Worm (Caenorhabditis elegans) whole organism, L3 larva: ENCODE data around the gene popl-1.

Experiments
- ZK546.5 ChIP-seq: sonication (generic microtip); optimal IDR thresholded peaks from 2 replicates; lab custom pipeline; 2017; ENCODE audit warnings: missing biosample characterization, missing genetic modification characterization
- aly-2 ChIP-seq: fragments of 150-350 bp; optimal IDR thresholded peaks from 2 replicates; lab custom pipeline; 2014; ENCODE audit warnings: missing biosample characterization, missing genetic modification characterization
- ama-1 ChIP-seq: fragments of 150-350 bp; optimal IDR thresholded peaks from 2 replicates; lab custom pipeline; 2018
- ceh-16 ChIP-seq: sonication (generic microtip); optimal IDR thresholded peaks from 2 replicates; lab custom pipeline; 2017; ENCODE audit warnings: missing biosample characterization, missing genetic modification characterization
- ceh-28 ChIP-seq: fragments of 150-350 bp; optimal IDR thresholded peaks from 2 replicates; lab custom pipeline; 2014; ENCODE audit warnings: missing biosample characterization, missing genetic modification reagents, missing genetic modification characterization
- ceh-82 ChIP-seq: fragments of 150-350 bp; optimal IDR thresholded peaks from 2 replicates; lab custom pipeline; 2014; ENCODE audit warnings: missing biosample characterization, missing genetic modification characterization
- daf-12 ChIP-seq: fragments of 150-350 bp; optimal IDR thresholded peaks from 2 replicates; lab custom pipeline; 2014; ENCODE audit warnings: missing biosample characterization, missing genetic modification reagents, missing genetic modification characterization
- egl-27 ChIP-seq: sonication (generic microtip); optimal IDR thresholded peaks from 4 replicates; lab custom pipeline; 2017; ENCODE audit warnings: missing biosample characterization, missing genetic modification reagents, missing genetic modification characterization
- egl-5 ChIP-seq: fragments of 150-350 bp; optimal IDR thresholded peaks from 2 replicates; lab custom pipeline; 2017; ENCODE audit warnings: missing biosample characterization, missing genetic modification reagents, missing genetic modification characterization, inconsistent platforms
- elt-1 ChIP-seq: fragments of 150-350 bp; optimal IDR thresholded peaks from 2 replicates; lab custom pipeline; 2014; ENCODE audit warnings: missing biosample characterization, missing genetic modification characterization
- elt-2 ChIP-seq: sonication (generic microtip); optimal IDR thresholded peaks from 2 replicates; lab custom pipeline; 2016; ENCODE audit warnings: missing genetic modification reagents, mild to moderate bottlenecking, missing genetic modification characterization, missing compliant biosample characterization
- elt-3 ChIP-seq, 3 experiments: fragments of 150-350 bp in 1 of 3; sonication (generic microtip) in 2 of 3; optimal IDR thresholded peaks; 2 replicates in 2 of 3; 4 replicates in 1 of 3; lab custom pipeline; 2014 to 2017; ENCODE audit warnings: missing biosample characterization in 3 of 3, missing genetic modification characterization in 3 of 3
- eor-1 ChIP-seq, 2 experiments: fragments of 150-350 bp; optimal IDR thresholded peaks; 2 replicates each; lab custom pipeline; 2014 to 2018; ENCODE audit warnings: missing biosample characterization in 2 of 2, missing genetic modification characterization in 2 of 2
- fkh-10 ChIP-seq: sonication (generic microtip); optimal IDR thresholded peaks from 2 replicates; lab custom pipeline; 2017; ENCODE audit warnings: missing biosample characterization, missing genetic modification reagents, missing genetic modification characterization
- fkh-2 ChIP-seq: fragments of 150-350 bp; optimal IDR thresholded peaks from 2 replicates; lab custom pipeline; 2014; ENCODE audit warnings: missing biosample characterization, missing genetic modification reagents, missing genetic modification characterization
- fos-1 ChIP-seq: fragments of 150-350 bp; optimal IDR thresholded peaks from 2 replicates; lab custom pipeline; 2014; ENCODE audit warnings: missing biosample characterization, missing genetic modification characterization
- hmg-11 ChIP-seq: sonication (generic microtip); optimal IDR thresholded peaks from 2 replicates; lab custom pipeline; 2016; ENCODE audit warnings: missing genetic modification characterization, missing compliant biosample characterization
- lin-15B ChIP-seq: fragments of 150-350 bp; optimal IDR thresholded peaks from 2 replicates; lab custom pipeline; 2014; ENCODE audit warnings: missing biosample characterization, missing genetic modification characterization
- lin-39 ChIP-seq: fragments of 150-350 bp; optimal IDR thresholded peaks from 2 replicates; lab custom pipeline; 2018; ENCODE audit warnings: missing biosample characterization, missing genetic modification reagents, missing genetic modification characterization
- lsy-12 ChIP-seq: sonication (generic microtip); optimal IDR thresholded peaks from 2 replicates; lab custom pipeline; 2016; ENCODE audit warnings: mild to moderate bottlenecking, missing genetic modification characterization, missing compliant biosample characterization
- mdl-1 ChIP-seq: fragments of 150-350 bp; optimal IDR thresholded peaks from 2 replicates; lab custom pipeline; 2014; ENCODE audit warnings: missing biosample characterization, missing genetic modification characterization
- mml-1 ChIP-seq: fragments of 150-350 bp; sonication (generic microtip); optimal IDR thresholded peaks from 3 replicates; lab custom pipeline; 2014; ENCODE audit warnings: missing biosample characterization, missing genetic modification characterization
- nfya-1 ChIP-seq: sonication (generic microtip); optimal IDR thresholded peaks from 2 replicates; lab custom pipeline; 2017; ENCODE audit warnings: missing genetic modification characterization, mild to moderate bottlenecking, missing compliant biosample characterization, antibody characterized with exemption, moderate library complexity; ENCODE audit not compliant: insufficient read depth
- nhr-23 ChIP-seq: fragments of 150-350 bp; optimal IDR thresholded peaks from 2 replicates; lab custom pipeline; 2014; ENCODE audit warnings: missing biosample characterization, missing genetic modification reagents, missing genetic modification characterization
- nhr-237 ChIP-seq: fragments of 150-350 bp; optimal IDR thresholded peaks from 2 replicates; lab custom pipeline; 2014; ENCODE audit warnings: missing biosample characterization, missing genetic modification characterization
- nhr-25 ChIP-seq: sonication (generic microtip); optimal IDR thresholded peaks from 2 replicates; lab custom pipeline; 2017; ENCODE audit warnings: missing biosample characterization, missing genetic modification characterization
- nhr-43 ChIP-seq: sonication (generic microtip); optimal IDR thresholded peaks from 2 replicates; lab custom pipeline; 2016; ENCODE audit warnings: mild to moderate bottlenecking, missing genetic modification characterization, missing compliant biosample characterization; ENCODE audit not compliant: poor library complexity, severe bottlenecking
- nhr-76 ChIP-seq: fragments of 150-350 bp; sonication (generic microtip); optimal IDR thresholded peaks from 5 replicates; lab custom pipeline; 2014; ENCODE audit warnings: missing biosample characterization, missing genetic modification characterization
- nhr-77 ChIP-seq: fragments of 150-350 bp; optimal IDR thresholded peaks from 2 replicates; lab custom pipeline; 2014; ENCODE audit warnings: missing biosample characterization, missing genetic modification characterization
- pha-4 ChIP-seq: fragments of 150-350 bp; optimal IDR thresholded peaks from 2 replicates; lab custom pipeline; 2014; ENCODE audit warnings: missing biosample characterization, missing genetic modification reagents, missing genetic modification characterization
- pqm-1 ChIP-seq: fragments of 150-350 bp; optimal IDR thresholded peaks from 2 replicates; lab custom pipeline; 2017; ENCODE audit warnings: missing biosample characterization, missing genetic modification characterization, inconsistent platforms
- skn-1 ChIP-seq: fragments of 150-350 bp; optimal IDR thresholded peaks from 2 replicates; lab custom pipeline; 2014; ENCODE audit warnings: missing biosample characterization, missing genetic modification characterization
- snpc-4 ChIP-seq: fragments of 150-350 bp; optimal IDR thresholded peaks from 2 replicates; lab custom pipeline; 2014; ENCODE audit warnings: missing biosample characterization, missing genetic modification characterization
- tbx-2 ChIP-seq: sonication (generic microtip); optimal IDR thresholded peaks from 2 replicates; lab custom pipeline; 2016; ENCODE audit warnings: mild to moderate bottlenecking, missing genetic modification characterization, missing compliant biosample characterization
- unc-62 ChIP-seq: fragments of 150-350 bp; sonication (generic microtip); optimal IDR thresholded peaks from 4 replicates; lab custom pipeline; 2014; ENCODE audit warnings: missing biosample characterization, missing genetic modification reagents, missing genetic modification characterization
- zag-1 ChIP-seq: fragments of 150-350 bp; optimal IDR thresholded peaks from 2 replicates; lab custom pipeline; 2014; ENCODE audit warnings: missing biosample characterization, missing genetic modification characterization
- ztf-11 ChIP-seq: fragments of 150-350 bp; optimal IDR thresholded peaks from 2 replicates; lab custom pipeline; 2014; ENCODE audit warnings: missing biosample characterization, missing genetic modification characterization

popl-1 gene

DNA sequence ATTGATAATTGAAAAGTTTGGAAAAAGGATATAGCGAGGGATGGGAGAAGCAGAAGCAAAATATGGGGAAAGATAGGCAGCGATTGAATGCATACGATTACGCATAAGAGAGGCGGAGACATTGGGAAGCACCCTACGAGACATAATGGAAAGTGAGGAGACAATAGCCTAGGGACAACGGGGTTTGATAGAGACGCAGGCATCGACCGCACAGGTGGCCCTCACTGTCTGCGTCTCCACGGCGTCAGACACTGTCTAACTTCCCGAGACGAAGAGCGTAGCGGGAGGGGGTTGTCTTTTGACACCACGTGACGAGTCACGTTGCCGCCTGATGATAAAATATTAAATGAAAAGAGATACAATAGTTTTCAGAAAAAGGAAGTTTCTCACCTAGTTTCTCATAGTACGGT is 9.7 kb downstream of the popl-1 start (continued):
- TF ChIP-seq skn-1 (tag; lab: Kevin White, UChicago) = peak; percentile 76
- TF ChIP-seq ceh-28 = peak; percentile 68
- TF ChIP-seq nhr-77 (tag; lab: Kevin White, UChicago) = peak; percentile 30
- TF ChIP-seq daf-12 (tag; lab: Kevin White, UChicago) = no peak
- TF ChIP-seq nhr-237 (tag; lab: Kevin White, UChicago) = no peak
- TF ChIP-seq nhr-43 = peak; percentile 96
- peak; percentile 75 for TF ChIP-seq ama-1 (lab: Kevin White, UChicago)
- TF ChIP-seq snpc-4 = peak; percentile 35
- TF ChIP-seq pqm-1 (tag; lab: Kevin White, UChicago) = peak; percentile 67
- TF ChIP-seq nhr-23 (tag; lab: Kevin White, UChicago) = peak; percentile 97
- peak; percentile 63 for TF ChIP-seq egl-27
- peak; percentile 79 for TF ChIP-seq tbx-2
- TF ChIP-seq mml-1 (tag; lab: Kevin White, UChicago) = no peak
- peak; percentile 88 for TF ChIP-seq lsy-12 (tag; lab: Kevin White, UChicago)
- TF ChIP-seq fkh-2 (tag; lab: Kevin White, UChicago) = no peak
- TF ChIP-seq ZK546.5 = no peak
- TF ChIP-seq zag-1 = no peak
- TF ChIP-seq ztf-11 (tag; lab: Kevin White, UChicago) = no peak
- TF ChIP-seq nhr-25 (tag; lab: Kevin White, UChicago) = peak; percentile 92
- TF ChIP-seq, all 47 proteins: peak for 27

DNA sequence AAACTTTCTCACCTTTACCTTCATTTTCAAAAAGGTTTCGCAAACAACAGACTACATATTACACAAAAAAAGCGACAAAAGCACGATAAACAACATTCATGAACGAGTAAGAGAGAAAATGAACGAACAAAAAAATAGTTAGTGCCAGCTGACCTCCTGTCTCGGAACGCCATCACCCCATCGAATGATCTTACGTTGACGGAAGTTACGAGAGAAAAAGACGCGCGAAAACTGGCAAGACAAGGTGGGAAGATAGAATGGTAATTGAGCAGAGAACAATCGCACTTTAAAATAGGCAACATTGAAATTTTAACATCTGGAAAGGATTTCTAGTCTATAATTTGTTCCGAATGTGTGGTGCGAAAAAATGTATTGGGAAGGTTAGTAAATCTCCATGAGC is 10.5 kb downstream of the popl-1 start:
- TF ChIP-seq elt-3 (tag; optimal IDR thresholded peaks at IDR 0.05; lab: Kevin White, UChicago) (no peak), egl-5 (tag; lab: Kevin White, UChicago) (peak; percentile 32), mml-1 (tag; lab: Kevin White, UChicago) (no peak), nfya-1 (tag; lab: Kevin White, UChicago) (peak; percentile 10), mdl-1 (tag; lab: Kevin White, UChicago) (no peak), elt-2 (no peak), snpc-4 (peak; percentile 30), pha-4 (tag; lab: Kevin White, UChicago) (peak; percentile 28), ceh-82 (tag; lab: Kevin White, UChicago) (no peak), fkh-10 (GFP tag; lab: Kevin White, UChicago) (no peak), skn-1 (tag; lab: Kevin White, UChicago) (no peak), eor-1 (tag; optimal IDR thresholded peaks at IDR 0.05; lab: Kevin White, UChicago) (no peak), fkh-2 (tag; lab: Kevin White, UChicago) (no peak), unc-62 (no peak), nhr-23 (tag; lab: Kevin White, UChicago) (peak; percentile 34), elt-1 (no peak), pqm-1 (tag; lab: Kevin White, UChicago) (no peak), ZK546.5 (no peak), nhr-25 (tag; lab: Kevin White, UChicago) (peak; percentile 61), lin-15B (tag; lab: Kevin White, UChicago) (no peak), nhr-43 (peak; percentile 12), hmg-11 (tag; lab: Kevin White, UChicago) (no peak), ceh-16 (no peak), ama-1 (lab: Kevin White, UChicago) (peak; percentile 42), nhr-76 (tag; lab: Kevin White, UChicago) (no peak), fos-1 (no peak)

ce11 chrIII:6419409-6419944 is 11.3 kb downstream of the popl-1 start, which contains the start of gene atgl-1:
atgl-1 (minus strand) TSS chrIII:6419459.
- TF ChIP-seq ZK546.5 (no peak), nhr-25 (tag; lab: Kevin White, UChicago) (peak; percentile 24), elt-1 (no peak), ama-1 (lab: Kevin White, UChicago) (peak; percentile 17), skn-1 (tag; lab: Kevin White, UChicago) (no peak), snpc-4 (no peak), aly-2 (tag; lab: Kevin White, UChicago) (no peak), lin-39 (no peak), ceh-82 (tag; lab: Kevin White, UChicago) (no peak)

ce11 chrIII:6418254-6418653 is 12.5 kb downstream of the popl-1 start:
- TF ChIP-seq ceh-16 (no peak), nhr-25 (tag; lab: Kevin White, UChicago) (peak; percentile 61), ama-1 (lab: Kevin White, UChicago) (peak; percentile 59)
